Fruit fly (Drosophila melanogaster): Measurements from ENCODE around the gene Klp98A.

The Klp98A gene

dm6 chr3R:27544143-27544542, 14.8 kb downstream of the Klp98A start, which contains the start of gene Gr98c:
TSS of gene Gr98c (plus strand) at chr3R:27544443.
- TF ChIP-seq dmrt99B (tag; optimal IDR thresholded peaks at IDR 0.05) (no peak), CG2678 (tag; optimal IDR thresholded peaks at IDR 0.05) (no peak), CG17829 (tag; optimal IDR thresholded peaks at IDR 0.05) (no peak), fu2 (GFP tag; optimal IDR thresholded peaks at IDR 0.05) (no peak), Bteb2 (GFP tag; optimal IDR thresholded peaks at IDR 0.05) (no peak), slp2 (GFP tag; optimal IDR thresholded peaks at IDR 0.05) (no peak), CG8388 (GFP tag; optimal IDR thresholded peaks at IDR 0.05) (no peak), Pdp1 (GFP tag; optimal IDR thresholded peaks at IDR 0.05) (no peak), sima (GFP tag; optimal IDR thresholded peaks at IDR 0.05) (no peak), CG9817 (tag; optimal IDR thresholded peaks at IDR 0.05) (no peak), eyg (GFP tag; optimal IDR thresholded peaks at IDR 0.05) (no peak), HLH3B (GFP tag; IDR thresholded peaks at IDR 0.05) (no peak), NK7.1 (GFP tag; optimal IDR thresholded peaks at IDR 0.05) (no peak)

- TF ChIP-seq abd-A (tag; optimal IDR thresholded peaks at IDR 0.05) (no peak), tap (tag; optimal IDR thresholded peaks at IDR 0.05) (no peak), CG1602 (GFP tag; optimal IDR thresholded peaks at IDR 0.05) (no peak), NC2β (GFP tag; optimal IDR thresholded peaks at IDR 0.05) (no peak), NFAT (GFP tag; IDR thresholded peaks at IDR 0.05) (no peak), pum (GFP tag; optimal IDR thresholded peaks at IDR 0.05) (no peak), oc (tag; optimal IDR thresholded peaks at IDR 0.05) (no peak), CG6765 (GFP tag; optimal IDR thresholded peaks at IDR 0.05) (no peak), al (GFP tag; IDR thresholded peaks at IDR 0.05) (no peak), fd102C (GFP tag; optimal IDR thresholded peaks at IDR 0.05) (no peak), Abd-B (GFP tag; optimal IDR thresholded peaks at IDR 0.05) (no peak), CG11093 (GFP tag; IDR thresholded peaks at IDR 0.05) (no peak)
Measured at dm6 chr3R:27542197-27542596, 16.7 kb downstream of the Klp98A start, which contains the start of gene Gr98b. TSS of gene Gr98b (plus strand) at chr3R:27542497.

dm6 chr3R:27533225-27533624, 25.7 kb downstream of the Klp98A start:
- TF ChIP-seq CG13894 (tag; optimal IDR thresholded peaks at IDR 0.05): no peak
- TF ChIP-seq CG8765 (GFP tag; IDR thresholded peaks at IDR 0.05): no peak
- no peak for TF ChIP-seq shn (GFP tag; optimal IDR thresholded peaks at IDR 0.05)
- no peak for TF ChIP-seq bigmax (GFP tag; optimal IDR thresholded peaks at IDR 0.05)
- TF ChIP-seq CG17186 (GFP tag; optimal IDR thresholded peaks at IDR 0.05): no peak
- TF ChIP-seq CG18262 (tag; optimal IDR thresholded peaks at IDR 0.05): no peak
- TF ChIP-seq abd-A (tag; optimal IDR thresholded peaks at IDR 0.05): no peak
- TF ChIP-seq CG8388 (GFP tag; optimal IDR thresholded peaks at IDR 0.05): no peak
- TF ChIP-seq CG4854 (GFP tag; optimal IDR thresholded peaks at IDR 0.05): no peak
- TF ChIP-seq Dad (GFP tag; optimal IDR thresholded peaks at IDR 0.05): no peak
- no peak for TF ChIP-seq twi (tag; optimal IDR thresholded peaks at IDR 0.05)
- no peak for TF ChIP-seq h (optimal IDR thresholded peaks at IDR 0.05)
- no peak for TF ChIP-seq Trl (optimal IDR thresholded peaks at IDR 0.05)
- TF ChIP-seq Trl (GFP tag; optimal IDR thresholded peaks at IDR 0.05): no peak
- TF ChIP-seq gce (GFP tag; IDR thresholded peaks at IDR 0.05): no peak

dm6 chr3R:27520415-27520916, 38.5 kb downstream of the Klp98A start, which contains the start of gene CG12885:
TSS of gene CG12885 (plus strand) at chr3R:27520866.
- TF ChIP-seq pros (GFP tag; optimal IDR thresholded peaks at IDR 0.05) (peak; percentile 11), CG1233 (GFP tag; optimal IDR thresholded peaks at IDR 0.05) (no peak), onecut (GFP tag; IDR thresholded peaks at IDR 0.05) (peak; percentile 93), Rfx (GFP tag; IDR thresholded peaks at IDR 0.05) (peak; percentile 60)
